Worm (Caenorhabditis elegans) whole organism, L3 larva: Measurements from ENCODE around the gene M60.7.
A peak's percentile ranks its signal among the peaks of the same experiment; 100 is the strongest.

Source experiments
- ama-1 ChIP-seq: fragments of 150-350 bp; optimal IDR thresholded peaks from 2 replicates; lab custom pipeline; 2018
- ceh-82 ChIP-seq: fragments of 150-350 bp; optimal IDR thresholded peaks from 2 replicates; lab custom pipeline; 2014; ENCODE audit warnings: missing biosample characterization, missing genetic modification characterization
- daf-12 ChIP-seq: fragments of 150-350 bp; optimal IDR thresholded peaks from 2 replicates; lab custom pipeline; 2014; ENCODE audit warnings: missing biosample characterization, missing genetic modification reagents, missing genetic modification characterization
- egl-27 ChIP-seq: sonication (generic microtip); optimal IDR thresholded peaks from 4 replicates; lab custom pipeline; 2017; ENCODE audit warnings: missing biosample characterization, missing genetic modification reagents, missing genetic modification characterization
- egl-5 ChIP-seq: fragments of 150-350 bp; optimal IDR thresholded peaks from 2 replicates; lab custom pipeline; 2017; ENCODE audit warnings: missing biosample characterization, missing genetic modification reagents, missing genetic modification characterization, inconsistent platforms
- elt-2 ChIP-seq: sonication (generic microtip); optimal IDR thresholded peaks from 2 replicates; lab custom pipeline; 2016; ENCODE audit warnings: missing genetic modification reagents, mild to moderate bottlenecking, missing genetic modification characterization, missing compliant biosample characterization
- eor-1 ChIP-seq, 2 experiments: fragments of 150-350 bp; optimal IDR thresholded peaks; 2 replicates each; lab custom pipeline; 2014 to 2018; ENCODE audit warnings: missing biosample characterization in 2 of 2, missing genetic modification characterization in 2 of 2
- fkh-2 ChIP-seq: fragments of 150-350 bp; optimal IDR thresholded peaks from 2 replicates; lab custom pipeline; 2014; ENCODE audit warnings: missing biosample characterization, missing genetic modification reagents, missing genetic modification characterization
- hmg-11 ChIP-seq: sonication (generic microtip); optimal IDR thresholded peaks from 2 replicates; lab custom pipeline; 2016; ENCODE audit warnings: missing genetic modification characterization, missing compliant biosample characterization
- jun-1 ChIP-seq: fragments of 150-350 bp; optimal IDR thresholded peaks from 2 replicates; lab custom pipeline; 2014; ENCODE audit warnings: missing biosample characterization, missing genetic modification reagents, missing genetic modification characterization
- lin-15B ChIP-seq: fragments of 150-350 bp; optimal IDR thresholded peaks from 2 replicates; lab custom pipeline; 2014; ENCODE audit warnings: missing biosample characterization, missing genetic modification characterization
- lin-39 ChIP-seq: fragments of 150-350 bp; optimal IDR thresholded peaks from 2 replicates; lab custom pipeline; 2018; ENCODE audit warnings: missing biosample characterization, missing genetic modification reagents, missing genetic modification characterization
- mdl-1 ChIP-seq: fragments of 150-350 bp; optimal IDR thresholded peaks from 2 replicates; lab custom pipeline; 2014; ENCODE audit warnings: missing biosample characterization, missing genetic modification characterization
- mml-1 ChIP-seq: fragments of 150-350 bp; sonication (generic microtip); optimal IDR thresholded peaks from 3 replicates; lab custom pipeline; 2014; ENCODE audit warnings: missing biosample characterization, missing genetic modification characterization
- nfya-1 ChIP-seq: sonication (generic microtip); optimal IDR thresholded peaks from 2 replicates; lab custom pipeline; 2017; ENCODE audit warnings: missing genetic modification characterization, mild to moderate bottlenecking, missing compliant biosample characterization, antibody characterized with exemption, moderate library complexity; ENCODE audit not compliant: insufficient read depth
- nhr-11 ChIP-seq: fragments of 150-350 bp; optimal IDR thresholded peaks from 2 replicates; lab custom pipeline; 2014; ENCODE audit warnings: missing biosample characterization, missing genetic modification characterization
- nhr-23 ChIP-seq: fragments of 150-350 bp; optimal IDR thresholded peaks from 2 replicates; lab custom pipeline; 2014; ENCODE audit warnings: missing biosample characterization, missing genetic modification reagents, missing genetic modification characterization
- nhr-25 ChIP-seq: sonication (generic microtip); optimal IDR thresholded peaks from 2 replicates; lab custom pipeline; 2017; ENCODE audit warnings: missing biosample characterization, missing genetic modification characterization
- nhr-43 ChIP-seq: sonication (generic microtip); optimal IDR thresholded peaks from 2 replicates; lab custom pipeline; 2016; ENCODE audit warnings: mild to moderate bottlenecking, missing genetic modification characterization, missing compliant biosample characterization; ENCODE audit not compliant: poor library complexity, severe bottlenecking
- nhr-67 ChIP-seq: fragments of 150-350 bp; optimal IDR thresholded peaks from 2 replicates; lab custom pipeline; 2014; ENCODE audit warnings: missing biosample characterization, missing genetic modification characterization
- pha-4 ChIP-seq: fragments of 150-350 bp; optimal IDR thresholded peaks from 2 replicates; lab custom pipeline; 2014; ENCODE audit warnings: missing biosample characterization, missing genetic modification reagents, missing genetic modification characterization
- pqm-1 ChIP-seq: fragments of 150-350 bp; optimal IDR thresholded peaks from 2 replicates; lab custom pipeline; 2017; ENCODE audit warnings: missing biosample characterization, missing genetic modification characterization, inconsistent platforms
- sea-2 ChIP-seq: fragments of 150-350 bp; sonication (generic microtip); optimal IDR thresholded peaks from 4 replicates; lab custom pipeline; 2014; ENCODE audit warnings: missing biosample characterization, missing genetic modification reagents, missing genetic modification characterization
- skn-1 ChIP-seq: fragments of 150-350 bp; optimal IDR thresholded peaks from 2 replicates; lab custom pipeline; 2014; ENCODE audit warnings: missing biosample characterization, missing genetic modification characterization
- snpc-4 ChIP-seq: fragments of 150-350 bp; optimal IDR thresholded peaks from 2 replicates; lab custom pipeline; 2014; ENCODE audit warnings: missing biosample characterization, missing genetic modification characterization
- tbx-2 ChIP-seq: sonication (generic microtip); optimal IDR thresholded peaks from 2 replicates; lab custom pipeline; 2016; ENCODE audit warnings: mild to moderate bottlenecking, missing genetic modification characterization, missing compliant biosample characterization
- unc-39 ChIP-seq: sonication (generic microtip); optimal IDR thresholded peaks from 4 replicates; lab custom pipeline; 2017; ENCODE audit warnings: missing biosample characterization, missing genetic modification characterization
- unc-62 ChIP-seq: fragments of 150-350 bp; sonication (generic microtip); optimal IDR thresholded peaks from 4 replicates; lab custom pipeline; 2014; ENCODE audit warnings: missing biosample characterization, missing genetic modification reagents, missing genetic modification characterization
- zag-1 ChIP-seq: fragments of 150-350 bp; optimal IDR thresholded peaks from 2 replicates; lab custom pipeline; 2014; ENCODE audit warnings: missing biosample characterization, missing genetic modification characterization
- ztf-11 ChIP-seq: fragments of 150-350 bp; optimal IDR thresholded peaks from 2 replicates; lab custom pipeline; 2014; ENCODE audit warnings: missing biosample characterization, missing genetic modification characterization

Gene M60.7

DNA sequence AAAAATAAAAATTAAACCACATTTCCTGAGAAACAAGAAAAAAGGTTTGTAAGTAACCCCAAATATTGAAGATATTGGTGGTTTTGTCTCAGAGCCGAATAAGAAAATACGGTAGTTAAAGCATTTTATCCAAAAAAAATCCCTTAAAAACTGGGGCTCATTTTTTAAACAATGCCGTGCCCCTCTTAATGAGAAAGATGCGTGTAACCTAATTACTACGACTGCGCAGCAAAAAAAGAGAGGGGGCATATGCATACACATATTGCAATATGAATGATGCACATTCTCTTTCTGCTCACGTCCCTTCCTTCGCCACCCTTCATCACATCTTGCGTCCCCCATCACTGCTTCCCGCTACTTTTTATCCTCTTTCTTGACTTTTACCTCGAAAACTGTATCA lies 7.1 kb upstream of the M60.7 start:
- TF ChIP-seq egl-27 (no peak), elt-2 (tag; lab: Kevin White, UChicago) (no peak)

DNA sequence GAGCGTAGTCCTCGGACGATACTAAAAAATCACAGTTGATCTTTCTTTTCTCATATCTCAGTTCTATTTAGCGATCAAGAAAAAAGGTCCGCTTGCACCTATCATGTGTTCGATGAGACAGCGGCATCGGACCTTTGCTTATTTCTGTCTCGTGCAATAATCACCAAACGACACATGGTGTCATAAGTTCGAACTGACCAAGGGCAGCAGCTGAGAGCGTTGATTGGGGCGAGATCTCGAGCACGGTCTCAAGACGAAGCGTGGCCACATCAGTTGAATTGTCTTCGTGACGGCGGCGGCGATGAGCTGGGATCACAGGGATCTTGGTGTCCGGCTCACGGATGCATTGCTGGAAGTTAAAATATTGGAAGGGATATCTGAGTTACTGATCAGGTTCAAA lies 1.8 kb upstream of the M60.7 start:
- TF ChIP-seq jun-1 (tag; lab: Kevin White, UChicago) (no peak), zag-1 (tag; lab: Kevin White, UChicago) (no peak), lin-15B (tag; lab: Kevin White, UChicago) (no peak), daf-12 (tag; lab: Kevin White, UChicago) (no peak), fkh-2 (tag; lab: Kevin White, UChicago) (no peak), eor-1 (tag; optimal IDR thresholded peaks at IDR 0.05; lab: Kevin White, UChicago) (no peak), unc-62 (GFP tag; lab: Kevin White, UChicago) (no peak)

DNA sequence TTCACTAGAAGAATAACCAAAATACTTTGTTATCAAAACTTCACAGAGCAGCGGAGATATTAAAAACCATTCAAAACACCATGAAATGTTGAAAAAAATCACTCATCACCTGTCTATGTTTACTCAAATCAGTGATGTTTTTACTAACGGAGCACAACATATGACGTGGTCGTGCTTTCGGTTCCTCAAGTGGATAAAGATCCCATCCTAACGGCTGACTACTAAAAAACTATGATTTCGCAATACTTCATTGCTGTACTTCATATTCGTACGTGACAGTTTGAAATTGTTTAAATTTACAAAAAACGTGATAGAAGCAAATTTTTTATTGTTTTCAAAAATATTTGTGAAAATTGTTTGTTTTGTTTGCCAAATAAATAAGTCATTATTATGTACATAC lies 3.3 kb downstream of the M60.7 start:
- TF ChIP-seq hmg-11 (tag; lab: Kevin White, UChicago) = no peak
- peak; percentile 52 for TF ChIP-seq pha-4 (tag; lab: Kevin White, UChicago)
- TF ChIP-seq ceh-82 (tag; lab: Kevin White, UChicago) = no peak

DNA sequence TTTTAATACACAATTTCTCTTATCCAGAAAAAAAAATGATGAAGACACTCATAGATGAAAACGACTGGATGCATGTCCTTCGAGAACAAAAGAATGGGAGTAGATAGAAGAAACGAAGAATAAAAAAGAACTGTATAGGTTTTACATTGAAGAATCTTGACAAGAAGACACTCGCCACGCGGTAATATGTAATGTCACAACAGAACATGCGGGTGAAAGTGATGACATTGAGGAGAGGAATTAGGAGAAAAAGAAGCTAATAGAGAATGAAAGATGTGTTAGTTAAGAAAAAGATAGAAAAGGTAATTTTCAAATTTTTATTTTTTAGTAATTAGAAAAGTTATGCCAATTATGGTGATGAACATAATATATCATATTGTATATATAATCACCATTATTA lies 5.5 kb downstream of the M60.7 start:
- TF ChIP-seq egl-5 (tag; lab: Kevin White, UChicago) = no peak
- no peak for TF ChIP-seq skn-1
- TF ChIP-seq ama-1 = no peak
- no peak for TF ChIP-seq tbx-2 (tag; lab: Kevin White, UChicago)
- no peak for TF ChIP-seq nhr-43 (tag; lab: Kevin White, UChicago)
- peak; percentile 74 for TF ChIP-seq nhr-25 (tag; lab: Kevin White, UChicago)
- no peak for TF ChIP-seq lin-39 (tag; lab: Kevin White, UChicago)
- TF ChIP-seq mdl-1 = no peak
- TF ChIP-seq fkh-2 (tag; lab: Kevin White, UChicago) = no peak
- TF ChIP-seq ztf-11 (tag; lab: Kevin White, UChicago) = no peak
- TF ChIP-seq nhr-23 (tag; lab: Kevin White, UChicago) = peak; percentile 15

DNA sequence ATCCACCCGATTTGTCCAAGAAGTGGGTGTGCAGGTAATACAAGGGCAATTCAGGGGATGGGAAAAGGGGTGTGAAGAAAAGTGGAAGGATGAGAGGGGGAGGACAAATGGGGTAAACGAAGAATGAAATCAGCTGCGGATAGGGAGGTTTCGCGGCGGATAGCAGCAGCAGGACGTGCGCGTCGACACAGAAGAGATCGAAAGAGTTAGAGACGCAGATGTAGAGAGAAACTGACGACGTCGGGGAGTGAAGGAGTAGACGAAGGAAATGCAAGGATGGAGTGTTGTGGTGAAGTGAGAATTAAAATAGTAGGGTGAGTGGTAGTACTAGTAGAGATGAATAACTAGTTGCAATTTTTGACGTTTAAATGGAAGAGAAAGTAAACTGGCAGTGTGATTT lies 8.7 kb downstream of the M60.7 start, which contains the start of gene M60.6:
M60.6 (minus strand) TSS at position 166 of the 400 bp plus-strand sequence.
- TF ChIP-seq nhr-11 (no peak), jun-1 (tag; lab: Kevin White, UChicago) (no peak), nfya-1 (tag; lab: Kevin White, UChicago) (peak; percentile 47), nhr-23 (tag; lab: Kevin White, UChicago) (peak; percentile 33), nhr-25 (tag; lab: Kevin White, UChicago) (peak; percentile 51), hmg-11 (tag; lab: Kevin White, UChicago) (peak; percentile 24), nhr-43 (tag; lab: Kevin White, UChicago) (peak; percentile 23), snpc-4 (peak; percentile 34)

DNA sequence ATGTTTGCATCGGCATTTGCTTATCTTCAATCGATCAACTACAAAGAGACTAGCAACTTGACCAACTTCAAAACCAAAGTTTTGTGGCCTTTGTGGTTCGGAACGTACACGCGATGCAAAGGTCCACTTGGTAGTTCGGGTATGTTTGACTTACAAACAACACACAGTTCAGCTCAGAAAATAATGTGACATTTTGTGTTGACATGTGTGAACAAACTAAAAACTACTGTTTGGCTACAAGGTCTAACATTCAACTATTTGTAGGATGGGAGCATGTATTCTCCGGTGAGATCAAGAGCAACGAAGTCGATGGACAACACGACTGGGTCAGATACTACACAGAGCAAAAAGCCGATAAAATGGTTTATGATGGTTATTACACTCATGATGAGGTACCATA lies 13.9 kb downstream of the M60.7 start:
- TF ChIP-seq nhr-23 (tag; lab: Kevin White, UChicago) = no peak
- TF ChIP-seq ceh-82 (tag; lab: Kevin White, UChicago) = no peak
- TF ChIP-seq mml-1 (tag; lab: Kevin White, UChicago) = no peak
- no peak for TF ChIP-seq unc-62 (GFP tag; lab: Kevin White, UChicago)
- TF ChIP-seq sea-2 (GFP tag; lab: Kevin White, UChicago) = no peak
- TF ChIP-seq egl-27 = no peak
- TF ChIP-seq unc-39 (tag; lab: Kevin White, UChicago) = no peak
- no peak for TF ChIP-seq nhr-11
- TF ChIP-seq nfya-1 (tag; lab: Kevin White, UChicago) = no peak
- TF ChIP-seq eor-1 (tag; optimal IDR thresholded peaks at IDR 0.05; lab: Kevin White, UChicago) = no peak
- TF ChIP-seq nhr-67 (tag; lab: Kevin White, UChicago) = no peak

DNA sequence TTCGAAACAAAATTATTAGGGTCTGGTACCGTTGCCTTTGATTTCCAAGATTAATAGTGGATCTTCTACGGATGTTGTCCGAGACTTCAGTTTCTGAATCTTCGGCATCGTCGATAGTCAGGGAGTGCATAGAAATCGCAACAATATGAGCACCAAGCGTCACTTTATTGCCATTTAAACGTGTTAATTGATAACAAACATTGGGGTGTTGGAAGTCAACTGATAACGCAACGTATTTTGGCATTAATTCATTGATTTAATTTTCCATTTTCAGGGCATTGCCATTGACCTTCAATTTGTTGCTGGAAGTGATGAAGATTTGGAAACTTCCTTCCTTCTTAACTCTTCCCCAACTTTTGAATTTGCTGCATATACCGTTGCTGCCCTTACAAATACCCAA lies 14.8 kb downstream of the M60.7 start, which contains the start of gene kqt-2:
kqt-2 (minus strand) TSS at position 244 of the 400 bp plus-strand sequence.
- TF ChIP-seq nhr-23 (tag; lab: Kevin White, UChicago) = no peak
- peak; percentile 25 for TF ChIP-seq pha-4 (tag; lab: Kevin White, UChicago)
- no peak for TF ChIP-seq mdl-1
- peak; percentile 84 for TF ChIP-seq elt-2 (tag; lab: Kevin White, UChicago)
- peak; percentile 74 for TF ChIP-seq pqm-1 (tag; lab: Kevin White, UChicago)
